Fruit fly (Drosophila melanogaster): Measurements from ENCODE around the gene bgm.

bgm gene

dm6 chr2L:14023136-14024050 lies 10.6 kb downstream of the bgm start:
- TF ChIP-seq CG8478 (optimal IDR thresholded peaks at IDR 0.05) (no peak), usp (GFP tag; optimal IDR thresholded peaks at IDR 0.05) (no peak), psq (optimal IDR thresholded peaks at IDR 0.05) (no peak), pan (optimal IDR thresholded peaks at IDR 0.05) (no peak), EcR (GFP tag; optimal IDR thresholded peaks at IDR 0.05) (no peak), Dll (optimal IDR thresholded peaks at IDR 0.05) (no peak)

DNA sequence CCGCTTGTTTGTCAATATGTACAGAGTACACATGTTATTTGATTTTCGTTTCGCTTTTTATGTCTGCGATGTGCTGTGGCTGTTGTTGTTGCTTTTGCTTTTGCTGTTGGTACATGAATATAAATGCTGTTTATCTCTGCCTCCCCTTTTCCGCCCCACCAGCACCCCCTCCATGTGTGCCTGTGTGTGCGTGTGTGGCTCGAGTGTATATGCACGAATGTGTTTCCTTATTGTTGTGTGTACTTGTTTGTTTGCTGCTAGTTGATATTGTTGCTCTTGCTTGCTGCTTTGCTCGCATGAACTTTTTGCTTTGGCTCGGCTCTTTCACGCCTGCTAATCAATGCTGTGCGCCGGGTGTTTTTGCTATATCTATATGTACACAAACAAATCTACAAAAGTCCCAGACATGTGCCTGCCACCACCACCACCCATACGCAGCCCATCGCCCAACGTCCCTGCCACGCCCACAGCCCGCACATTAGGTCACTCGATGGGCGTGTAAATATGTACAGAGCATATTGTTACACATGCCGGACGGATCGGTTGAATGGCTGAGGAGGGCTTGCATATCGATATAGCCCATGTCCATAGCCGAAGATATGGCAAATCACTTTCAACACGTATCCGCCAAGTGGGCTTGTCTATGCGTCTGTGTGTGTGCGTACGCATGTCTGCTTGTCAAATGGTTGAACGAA lies 11.4 kb downstream of the bgm start:
- no peak for TF ChIP-seq Dll (optimal IDR thresholded peaks at IDR 0.05)

- TF ChIP-seq usp (GFP tag; optimal IDR thresholded peaks at IDR 0.05) (no peak), psq (optimal IDR thresholded peaks at IDR 0.05) (no peak), pan (optimal IDR thresholded peaks at IDR 0.05) (no peak), Dll (optimal IDR thresholded peaks at IDR 0.05) (no peak), CG8478 (optimal IDR thresholded peaks at IDR 0.05) (no peak), EcR (GFP tag; optimal IDR thresholded peaks at IDR 0.05) (no peak)
Observed at dm6 chr2L:14024746-14025105, 11.9 kb downstream of the bgm start.

- TF ChIP-seq EcR (GFP tag; optimal IDR thresholded peaks at IDR 0.05) (no peak), CG8478 (optimal IDR thresholded peaks at IDR 0.05) (no peak), pan (optimal IDR thresholded peaks at IDR 0.05) (no peak), usp (GFP tag; optimal IDR thresholded peaks at IDR 0.05) (no peak), Dll (optimal IDR thresholded peaks at IDR 0.05) (no peak), psq (optimal IDR thresholded peaks at IDR 0.05) (no peak)
Observed at dm6 chr2L:14025485-14025933, 12.7 kb downstream of the bgm start.

DNA sequence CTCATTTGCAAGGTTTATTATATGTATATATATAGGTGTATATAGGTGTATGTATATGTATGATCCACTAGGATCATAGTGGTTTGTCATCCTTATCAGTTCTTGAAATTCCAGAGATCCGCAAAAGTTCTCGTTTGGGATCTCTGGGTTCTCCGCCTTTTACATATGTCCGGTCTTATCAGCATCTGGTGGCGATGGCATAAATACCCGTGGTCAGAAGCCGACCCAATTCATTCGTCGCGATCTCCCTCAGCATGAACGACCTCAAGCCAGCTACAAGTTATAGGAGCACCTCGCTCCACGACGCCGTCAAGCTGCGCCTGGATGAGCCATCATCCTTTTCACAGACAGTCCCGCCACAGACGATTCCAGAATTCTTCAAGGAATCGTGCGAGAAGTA lies 14.0 kb downstream of the bgm start, which contains the start of gene hll:
TSS of gene hll (plus strand) at position 224 of the 400 bp plus-strand sequence.
- TF ChIP-seq psq (optimal IDR thresholded peaks at IDR 0.05) (no peak), EcR (GFP tag; optimal IDR thresholded peaks at IDR 0.05) (no peak)

- TF ChIP-seq Dll (optimal IDR thresholded peaks at IDR 0.05): no peak
- no peak for TF ChIP-seq CG8478 (optimal IDR thresholded peaks at IDR 0.05)
- TF ChIP-seq psq (optimal IDR thresholded peaks at IDR 0.05): no peak
- TF ChIP-seq EcR (GFP tag; optimal IDR thresholded peaks at IDR 0.05): no peak
Observed at dm6 chr2L:14029235-14029634, 16.4 kb downstream of the bgm start.

- no peak for TF ChIP-seq psq (optimal IDR thresholded peaks at IDR 0.05)
- TF ChIP-seq Dll (optimal IDR thresholded peaks at IDR 0.05): no peak
- TF ChIP-seq EcR (GFP tag; optimal IDR thresholded peaks at IDR 0.05): no peak
- no peak for TF ChIP-seq usp (GFP tag; optimal IDR thresholded peaks at IDR 0.05)
- no peak for TF ChIP-seq CG8478 (optimal IDR thresholded peaks at IDR 0.05)
- TF ChIP-seq pan (optimal IDR thresholded peaks at IDR 0.05): no peak
Observed at dm6 chr2L:14031439-14031838, 18.6 kb downstream of the bgm start, which contains the start of gene CG18095. Gene CG18095, minus strand, starts transcription at chr2L:14031539.

dm6 chr2L:14038718-14039117 lies 25.9 kb downstream of the bgm start:
- TF ChIP-seq pan (optimal IDR thresholded peaks at IDR 0.05): no peak
- TF ChIP-seq CG8478 (optimal IDR thresholded peaks at IDR 0.05): no peak
- TF ChIP-seq psq (optimal IDR thresholded peaks at IDR 0.05): no peak
- TF ChIP-seq Dll (optimal IDR thresholded peaks at IDR 0.05): no peak
- TF ChIP-seq usp (GFP tag; optimal IDR thresholded peaks at IDR 0.05): no peak
- TF ChIP-seq EcR (GFP tag; optimal IDR thresholded peaks at IDR 0.05): no peak

DNA sequence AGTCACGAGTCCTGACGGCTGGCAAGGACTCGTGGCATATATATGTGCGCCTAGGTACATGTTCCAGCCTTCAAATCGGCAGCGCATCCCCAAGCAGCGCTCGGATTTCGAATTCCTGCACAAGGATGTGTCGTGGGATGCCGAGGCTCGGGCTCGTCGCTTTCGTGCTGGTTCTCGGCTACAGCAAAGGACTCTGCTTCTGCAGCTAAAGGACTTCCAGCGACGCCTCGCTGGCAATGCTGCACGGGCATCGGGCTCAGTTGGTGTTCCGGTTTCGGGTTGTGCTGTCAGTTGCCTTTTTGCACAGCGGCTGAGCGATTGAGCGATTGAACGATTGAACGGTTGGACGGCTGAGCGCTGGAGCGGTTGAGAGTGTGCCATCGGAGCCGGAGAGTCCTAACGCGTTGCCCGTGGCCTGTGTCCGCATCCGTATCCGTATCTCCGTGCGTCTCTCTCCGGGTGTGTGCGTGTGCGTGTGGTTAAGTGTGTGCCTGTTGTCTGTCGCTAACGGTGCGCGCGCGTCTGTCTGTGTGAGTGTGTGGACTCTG lies 27.2 kb downstream of the bgm start, which contains the start of gene nAChRalpha5:
TSS of gene nAChRalpha5 (plus strand) at position 235 of the 548 bp plus-strand sequence.
- TF ChIP-seq pan (optimal IDR thresholded peaks at IDR 0.05) (no peak), EcR (GFP tag; optimal IDR thresholded peaks at IDR 0.05) (no peak), CG8478 (optimal IDR thresholded peaks at IDR 0.05) (no peak), Dll (optimal IDR thresholded peaks at IDR 0.05) (no peak), usp (GFP tag; optimal IDR thresholded peaks at IDR 0.05) (no peak), psq (optimal IDR thresholded peaks at IDR 0.05) (no peak)

DNA sequence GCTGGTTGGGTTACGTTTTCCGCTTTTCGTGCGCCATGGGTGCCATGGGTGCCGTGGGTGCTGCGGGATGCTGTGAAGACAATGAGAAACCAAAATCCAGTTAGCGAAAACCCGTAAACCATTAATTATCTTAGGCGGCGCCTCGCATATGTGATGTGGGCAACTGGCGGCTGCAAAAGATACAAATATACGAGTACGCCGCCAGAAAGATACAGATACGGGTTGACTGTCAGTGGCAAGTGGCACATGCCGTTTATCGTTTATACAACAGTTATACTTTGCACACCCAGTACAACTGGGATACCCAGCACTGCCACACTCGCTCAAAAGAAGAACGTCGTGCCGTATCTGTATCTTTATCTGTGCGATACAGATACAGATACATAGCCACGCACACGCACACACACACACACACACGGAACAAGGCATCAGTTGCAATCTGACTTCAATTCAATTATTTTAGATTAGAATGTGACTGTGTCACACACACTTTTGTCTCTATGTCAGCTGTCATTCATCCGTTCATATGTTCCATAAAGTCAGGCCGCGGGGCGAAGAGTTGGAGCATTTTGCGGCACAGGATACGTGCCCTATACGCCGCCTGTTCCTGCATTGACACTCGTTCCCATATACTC lies 32.9 kb downstream of the bgm start:
- TF ChIP-seq usp (GFP tag; optimal IDR thresholded peaks at IDR 0.05): no peak
- no peak for TF ChIP-seq EcR (GFP tag; optimal IDR thresholded peaks at IDR 0.05)
- TF ChIP-seq psq (optimal IDR thresholded peaks at IDR 0.05): no peak
- TF ChIP-seq Dll (optimal IDR thresholded peaks at IDR 0.05): no peak
- no peak for TF ChIP-seq CG8478 (optimal IDR thresholded peaks at IDR 0.05)
- no peak for TF ChIP-seq pan (optimal IDR thresholded peaks at IDR 0.05)

DNA sequence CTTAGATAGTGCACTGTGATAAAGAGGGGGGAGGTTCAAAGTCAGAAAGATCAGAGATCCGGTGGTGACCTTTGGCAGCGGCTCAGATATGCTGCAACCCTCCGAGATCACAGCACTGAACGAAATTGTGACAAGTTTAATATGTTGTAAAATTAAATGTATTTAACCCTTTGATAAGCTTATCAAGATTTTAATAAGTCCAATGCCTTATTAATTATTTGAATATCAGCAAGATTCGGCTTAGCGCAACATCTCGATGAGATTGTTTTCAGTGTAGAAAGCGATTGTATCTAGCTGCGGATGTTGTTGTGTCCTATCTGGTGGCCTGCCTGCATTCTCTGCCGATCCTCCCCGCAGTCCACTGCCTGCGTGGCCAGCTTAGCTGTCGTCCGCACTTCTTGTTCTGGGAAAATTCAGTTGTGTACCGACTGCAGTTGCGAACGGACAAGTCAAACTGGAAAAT lies 34.4 kb downstream of the bgm start, which contains the start of gene NimC4:
TSS of gene NimC4 (plus strand) at position 413 of the 463 bp plus-strand sequence.
- TF ChIP-seq CG8478 (optimal IDR thresholded peaks at IDR 0.05) (no peak), usp (GFP tag; optimal IDR thresholded peaks at IDR 0.05) (no peak), pan (optimal IDR thresholded peaks at IDR 0.05) (no peak), psq (optimal IDR thresholded peaks at IDR 0.05) (no peak), Dll (optimal IDR thresholded peaks at IDR 0.05) (no peak), EcR (GFP tag; optimal IDR thresholded peaks at IDR 0.05) (no peak)
